Fruit fly (Drosophila melanogaster): ENCODE measurements around the gene CG10943.

DNA sequence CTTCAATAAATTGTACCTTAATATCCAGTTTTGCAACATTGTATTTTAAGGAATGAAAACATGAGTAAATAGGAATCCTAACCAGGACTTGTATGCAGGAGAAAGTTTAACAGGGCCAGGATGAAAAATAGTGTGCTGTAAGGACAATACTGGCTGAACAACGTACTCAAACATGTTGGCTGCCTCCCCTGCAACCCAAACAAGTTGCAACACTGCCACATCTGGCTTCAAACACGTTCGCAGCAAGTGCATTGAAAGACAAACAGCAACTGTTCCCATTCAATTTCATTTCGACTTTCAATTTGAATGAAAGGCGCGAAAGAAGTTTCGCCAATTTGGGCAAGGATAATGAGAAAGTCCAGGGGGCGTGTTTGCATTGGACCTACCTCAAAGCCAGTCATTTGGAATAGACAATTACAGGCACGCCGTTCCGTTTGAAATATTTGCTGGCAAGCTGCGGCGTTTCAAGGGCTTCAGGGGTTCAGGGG is 5.3 kb upstream of the CG10943 start:
- TF ChIP-seq CG8478 (optimal IDR thresholded peaks at IDR 0.05) (no peak), psq (optimal IDR thresholded peaks at IDR 0.05) (no peak), Dll (optimal IDR thresholded peaks at IDR 0.05) (no peak)

Data from whole organism.